Worm (Caenorhabditis elegans) whole organism, late embryonic: ENCODE measurements around the gene prp-18.
"Not testable (repeated sequence)": the region's sequence is repeated elsewhere in the genome, so short reads cannot be mapped to it uniquely, and the experiment has no call there.

ENCODE experiments used
- C08G9.2 ChIP-seq: sonication (generic microtip); optimal IDR thresholded peaks from 2 replicates; lab custom pipeline; 2016; ENCODE audit warnings: mild to moderate bottlenecking, missing genetic modification characterization, moderate library complexity, missing compliant biosample characterization
- F13H6.1 ChIP-seq: sonication (generic microtip); optimal IDR thresholded peaks from 2 replicates; lab custom pipeline; 2016; ENCODE audit warnings: missing genetic modification characterization, missing compliant biosample characterization
- K02D7.2 ChIP-seq: sonication (generic microtip); optimal IDR thresholded peaks from 2 replicates; lab custom pipeline; 2017; ENCODE audit warnings: mild to moderate bottlenecking, missing genetic modification characterization, missing compliant biosample characterization
- K09A11.1 ChIP-seq: sonication (generic microtip); optimal IDR thresholded peaks from 2 replicates; lab custom pipeline; 2017; ENCODE audit warnings: antibody characterized with exemption, mild to moderate bottlenecking, missing genetic modification characterization, missing compliant biosample characterization; ENCODE audit not compliant: insufficient read depth
- ahr-1 ChIP-seq: sonication (generic microtip); optimal IDR thresholded peaks from 2 replicates; lab custom pipeline; 2016; ENCODE audit warnings: missing genetic modification characterization, missing compliant biosample characterization
- ceh-2 ChIP-seq: sonication (generic microtip); optimal IDR thresholded peaks from 2 replicates; lab custom pipeline; 2016; ENCODE audit warnings: missing genotype, missing genetic modification characterization, missing compliant biosample characterization
- ceh-24 ChIP-seq: sonication (generic microtip); optimal IDR thresholded peaks from 2 replicates; lab custom pipeline; 2016; ENCODE audit warnings: mild to moderate bottlenecking, missing genetic modification characterization, missing compliant biosample characterization
- ceh-45 ChIP-seq: fragments of 200-800 bp; sonication (Bioruptor generic); IDR thresholded peaks from 2 replicates; pipeline ENCODE4 v1.3.6; 2022; ENCODE audit warnings: missing genetic modification reagents, missing genetic modification characterization, missing compliant biosample characterization
- ceh-48 ChIP-seq: sonication (generic microtip); optimal IDR thresholded peaks from 2 replicates; lab custom pipeline; 2016; ENCODE audit warnings: missing genetic modification characterization, inconsistent platforms, missing compliant biosample characterization
- che-1 ChIP-seq: sonication (generic microtip); optimal IDR thresholded peaks from 2 replicates; lab custom pipeline; 2016; ENCODE audit warnings: mild to moderate bottlenecking, missing genetic modification characterization, missing compliant biosample characterization
- dmd-4 ChIP-seq: sonication (generic microtip); optimal IDR thresholded peaks from 2 replicates; lab custom pipeline; 2016; ENCODE audit warnings: borderline replicate concordance, missing genetic modification characterization, missing compliant biosample characterization
- dve-1 ChIP-seq: sonication (generic microtip); optimal IDR thresholded peaks from 2 replicates; lab custom pipeline; 2017; ENCODE audit warnings: antibody characterized with exemption, mild to moderate bottlenecking, missing genetic modification characterization, missing compliant biosample characterization
- elt-2 ChIP-seq: sonication (generic microtip); optimal IDR thresholded peaks from 2 replicates; lab custom pipeline; 2016; ENCODE audit warnings: missing genetic modification reagents, missing genetic modification characterization, missing compliant biosample characterization
- ets-4 ChIP-seq: sonication (generic microtip); optimal IDR thresholded peaks from 2 replicates; lab custom pipeline; 2016; ENCODE audit warnings: missing genetic modification characterization, missing compliant biosample characterization
- fax-1 ChIP-seq: sonication (generic microtip); optimal IDR thresholded peaks from 2 replicates; lab custom pipeline; 2016; ENCODE audit warnings: missing genotype, missing genetic modification characterization, missing compliant biosample characterization
- fkh-10 ChIP-seq: fragments of 150-350 bp; optimal IDR thresholded peaks from 2 replicates; lab custom pipeline; 2014; ENCODE audit warnings: missing biosample characterization, missing genetic modification reagents, missing genetic modification characterization
- gmeb-2 ChIP-seq: sonication (generic microtip); optimal IDR thresholded peaks from 2 replicates; lab custom pipeline; 2016; ENCODE audit warnings: missing genetic modification characterization, inconsistent platforms, missing compliant biosample characterization
- hlh-13 ChIP-seq: fragments of 200-800 bp; sonication (Bioruptor generic); optimal IDR thresholded peaks from 2 replicates; lab custom pipeline; 2018; ENCODE audit warnings: mild to moderate bottlenecking, missing genetic modification characterization, missing compliant biosample characterization
- hlh-8 ChIP-seq: sonication (generic microtip); optimal IDR thresholded peaks from 2 replicates; lab custom pipeline; 2016; ENCODE audit warnings: missing genotype, missing genetic modification characterization, missing compliant biosample characterization
- madf-2 ChIP-seq: sonication (generic microtip); optimal IDR thresholded peaks from 2 replicates; lab custom pipeline; 2017; ENCODE audit warnings: missing genetic modification characterization, missing compliant biosample characterization
- nhr-11 ChIP-seq: fragments of 150-350 bp; optimal IDR thresholded peaks from 2 replicates; lab custom pipeline; 2014; ENCODE audit warnings: missing biosample characterization, missing genetic modification characterization
- pag-3 ChIP-seq: sonication (generic microtip); optimal IDR thresholded peaks from 2 replicates; lab custom pipeline; 2016; ENCODE audit warnings: missing compliant biosample characterization, missing genetic modification characterization, borderline replicate concordance
- pax-1 ChIP-seq: fragments of 150-350 bp; optimal IDR thresholded peaks from 2 replicates; lab custom pipeline; 2014; ENCODE audit warnings: missing biosample characterization, missing genetic modification characterization
- pha-2 ChIP-seq: sonication (generic microtip); optimal IDR thresholded peaks from 2 replicates; lab custom pipeline; 2017; ENCODE audit warnings: mild to moderate bottlenecking, missing genetic modification characterization, missing compliant biosample characterization
- pqm-1 ChIP-seq: sonication (generic microtip); optimal IDR thresholded peaks from 2 replicates; lab custom pipeline; 2016; ENCODE audit warnings: missing genetic modification characterization, missing compliant biosample characterization
- ref-2 ChIP-seq: sonication (generic microtip); optimal IDR thresholded peaks from 2 replicates; lab custom pipeline; 2016; ENCODE audit warnings: missing genetic modification characterization, missing compliant biosample characterization
- sox-2 ChIP-seq: fragments of 200-800 bp; sonication (Bioruptor generic); IDR thresholded peaks from 2 replicates; pipeline ENCODE4 v1.3.6; 2022; ENCODE audit warnings: missing genetic modification reagents, missing genetic modification characterization, missing compliant biosample characterization
- sox-4 ChIP-seq: sonication (generic microtip); optimal IDR thresholded peaks from 2 replicates; lab custom pipeline; 2017; ENCODE audit warnings: mild to moderate bottlenecking, missing genetic modification characterization, inconsistent platforms, missing compliant biosample characterization
- syd-9 ChIP-seq: sonication (generic microtip); optimal IDR thresholded peaks from 2 replicates; lab custom pipeline; 2016; ENCODE audit warnings: mild to moderate bottlenecking, missing genetic modification characterization, moderate library complexity, missing compliant biosample characterization
- ttx-3 ChIP-seq: sonication (generic microtip); optimal IDR thresholded peaks from 2 replicates; lab custom pipeline; 2016; ENCODE audit warnings: missing genetic modification reagents, missing genetic modification characterization, missing compliant biosample characterization
- unc-3 ChIP-seq, 2 experiments: fragments of 200-800 bp in 1 of 2; sonication (Bioruptor generic) in 1 of 2; sonication (generic microtip) in 1 of 2; conservative IDR thresholded peaks in 1 of 2; optimal IDR thresholded peaks in 1 of 2; 2 replicates each; pipeline versions ENCODE4 v1.3.6 to Lab custom; 2016 to 2022; ENCODE audit warnings: missing compliant biosample characterization in 2 of 2, missing genetic modification characterization in 2 of 2, missing genetic modification reagents in 1 of 2
- unc-42 ChIP-seq: sonication (generic microtip); optimal IDR thresholded peaks from 2 replicates; lab custom pipeline; 2016; ENCODE audit warnings: missing genotype, missing genetic modification characterization, missing compliant biosample characterization

The prp-18 gene

DNA sequence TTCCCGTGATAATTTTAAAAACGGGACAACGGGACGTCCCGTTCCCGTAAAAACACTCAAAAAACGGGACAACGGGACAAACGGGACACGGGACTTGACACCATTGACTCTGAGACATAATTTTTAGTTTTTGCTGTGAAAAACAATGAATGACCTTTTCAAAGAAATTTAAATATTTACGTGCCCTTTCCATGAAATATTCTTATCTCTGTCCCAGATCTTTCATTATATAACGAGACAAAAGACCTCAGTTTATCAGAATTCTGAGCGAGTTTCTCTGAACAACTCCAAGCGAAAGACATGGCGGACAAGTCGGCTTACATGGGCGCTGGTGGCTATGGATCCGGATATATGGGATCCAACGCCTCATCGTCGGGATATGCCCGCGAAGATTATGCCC lies 40.4 kb downstream of the prp-18 start, which contains the start of gene nspd-2:
nspd-2 (plus strand) TSS at position 301 of the 400 bp plus-strand sequence.
- TF ChIP-seq ceh-45 (no peak), hlh-13 (GFP tag; lab: Kevin White, UChicago) (no peak), pqm-1 (tag; lab: Kevin White, UChicago) (no peak), gmeb-2 (tag; lab: Kevin White, UChicago) (no peak), fkh-10 (GFP tag; lab: Kevin White, UChicago) (no peak), dve-1 (tag; lab: Kevin White, UChicago) (no peak), unc-42 (tag; lab: Kevin White, UChicago) (no peak), fax-1 (tag; lab: Kevin White, UChicago) (no peak), sox-2 (GFP tag; lab: Robert Waterston, UW) (no peak), ttx-3 (tag; lab: Kevin White, UChicago) (no peak), ref-2 (tag; lab: Kevin White, UChicago) (no peak), dmd-4 (tag; lab: Kevin White, UChicago) (no peak), elt-2 (tag; lab: Kevin White, UChicago) (no peak), K09A11.1 (tag; lab: Kevin White, UChicago) (no peak), unc-3 (GFP tag; conservative IDR thresholded peaks at IDR 0.05; lab: Robert Waterston, UW) (no peak), unc-3 (tag; optimal IDR thresholded peaks at IDR 0.05; lab: Kevin White, UChicago) (no peak), madf-2 (no peak)

DNA sequence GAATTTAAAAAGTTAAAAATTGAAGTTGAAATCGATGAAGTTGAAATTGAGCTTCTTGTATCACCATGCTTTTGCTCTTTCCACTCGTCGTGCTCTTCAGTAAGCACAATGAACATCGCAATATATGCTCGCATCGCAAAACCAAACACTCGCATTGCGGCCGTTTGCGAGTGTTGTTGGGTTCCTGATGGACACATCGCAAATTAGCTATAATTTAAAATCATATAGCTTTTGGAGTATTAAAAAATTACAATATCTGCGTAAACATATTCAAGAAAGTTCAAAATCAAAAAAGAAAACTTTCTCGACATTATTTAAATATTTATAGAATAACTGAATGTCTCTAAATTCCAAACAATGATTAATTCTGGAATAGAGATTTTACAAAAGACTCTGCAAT lies 42.1 kb downstream of the prp-18 start, which contains the start of gene K07F5.17:
K07F5.17 (plus strand) TSS at position 301 of the 400 bp plus-strand sequence.
- no peak for TF ChIP-seq hlh-8
- TF ChIP-seq F13H6.1 (tag; lab: Kevin White, UChicago): no peak
- TF ChIP-seq ceh-24 (tag; lab: Kevin White, UChicago): no peak
- TF ChIP-seq ceh-45: no peak
- no peak for TF ChIP-seq K02D7.2 (tag; lab: Kevin White, UChicago)
- no peak for TF ChIP-seq che-1 (tag; lab: Kevin White, UChicago)
- TF ChIP-seq K09A11.1 (tag; lab: Kevin White, UChicago): no peak
- no peak for TF ChIP-seq ahr-1 (tag; lab: Kevin White, UChicago)
- TF ChIP-seq dve-1 (tag; lab: Kevin White, UChicago): no peak
- TF ChIP-seq pax-1 (tag; lab: Kevin White, UChicago): no peak
- TF ChIP-seq fkh-10 (GFP tag; lab: Kevin White, UChicago): no peak
- TF ChIP-seq nhr-11 (tag; lab: Kevin White, UChicago): no peak
- no peak for TF ChIP-seq syd-9 (tag; lab: Kevin White, UChicago)
- TF ChIP-seq C08G9.2 (tag; lab: Kevin White, UChicago): no peak
- no peak for TF ChIP-seq elt-2 (tag; lab: Kevin White, UChicago)
- TF ChIP-seq madf-2: no peak
- no peak for TF ChIP-seq pag-3 (tag; lab: Kevin White, UChicago)
- no peak for TF ChIP-seq ceh-2 (tag; lab: Kevin White, UChicago)
- no peak for TF ChIP-seq unc-42 (tag; lab: Kevin White, UChicago)
- no peak for TF ChIP-seq sox-4 (tag; lab: Kevin White, UChicago)
- TF ChIP-seq, all 69 proteins: peak for 0

DNA sequence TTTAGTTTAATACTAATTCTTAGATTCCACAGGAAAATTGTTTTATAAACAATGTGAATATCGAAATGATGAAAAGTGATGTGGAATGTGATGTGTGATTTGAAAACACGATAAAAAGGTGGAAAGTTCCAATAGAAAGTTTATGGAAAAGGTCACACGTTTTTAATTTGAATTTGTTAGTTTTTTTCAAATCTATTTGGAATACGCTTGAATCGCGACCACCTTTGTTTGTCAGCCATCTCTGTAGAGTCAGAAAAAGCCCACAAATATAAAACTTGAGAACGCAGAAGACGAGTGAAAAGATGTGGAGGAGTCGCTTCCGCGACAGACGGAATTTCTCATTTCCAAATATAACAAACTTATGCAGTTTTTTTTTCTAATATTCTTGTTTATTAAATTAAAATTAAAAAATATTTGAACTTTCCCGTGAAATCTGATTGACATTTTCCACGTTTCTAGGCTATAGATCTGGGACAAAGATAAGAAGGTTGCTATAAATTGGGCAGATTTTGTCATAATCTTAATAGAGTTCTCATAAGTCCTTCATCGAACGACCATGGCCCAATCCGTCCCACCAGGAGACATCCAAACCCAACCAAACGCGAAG lies 43.1 kb downstream of the prp-18 start, which contains the start of the genes kin-24 and msp-56:
kin-24 (minus strand) TSS at position 101 of the 607 bp plus-strand sequence.
msp-56 (plus strand) TSS at position 557 of the 607 bp plus-strand sequence.
- TF ChIP-seq nhr-11 (tag; lab: Kevin White, UChicago) (no peak), ceh-48 (tag; lab: Kevin White, UChicago) (no peak), K09A11.1 (tag; lab: Kevin White, UChicago) (no peak), syd-9 (tag; lab: Kevin White, UChicago) (no peak), che-1 (tag; lab: Kevin White, UChicago) (no peak), hlh-8 (no peak), dve-1 (tag; lab: Kevin White, UChicago) (no peak), ceh-45 (no peak)

DNA sequence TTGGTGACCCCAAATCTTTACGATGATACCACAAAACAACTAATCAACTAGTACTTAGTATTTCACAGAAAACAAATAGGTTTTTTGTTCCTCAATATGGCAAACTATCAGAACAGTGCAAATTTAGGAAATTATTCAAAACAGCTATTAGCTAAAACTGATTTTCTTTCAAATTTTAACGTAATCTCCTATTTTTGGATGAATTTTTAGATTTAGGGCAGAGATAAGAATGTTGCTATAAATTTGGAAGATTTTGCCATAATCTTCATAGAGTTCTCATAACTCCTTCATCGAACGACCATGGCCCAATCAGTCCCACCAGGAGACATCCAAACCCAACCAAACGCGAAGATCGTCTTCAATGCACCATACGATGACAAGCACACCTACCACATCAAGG lies 46.8 kb downstream of the prp-18 start, which contains the start of gene msp-10:
msp-10 (plus strand) TSS at position 301 of the 400 bp plus-strand sequence.
- TF ChIP-seq gmeb-2, pha-2, ets-4 (tag; lab: Kevin White, UChicago): not testable (repeated sequence)
